Worm (Caenorhabditis elegans): ENCODE measurements around the gene nca-2.

Gene nca-2

ce11 chrIII:5004621-5005020, 39.2 kb downstream of the nca-2 start, which contains the start of gene R144.6:
TSS of gene R144.6 (minus strand) at chrIII:5004721.
- TF ChIP-seq K09A11.1 (tag; optimal IDR thresholded peaks at IDR 0.05; ENCODE audit: insufficient read depth) (no peak), eyg-1 (tag; optimal IDR thresholded peaks at IDR 0.05) (no peak), sdc-2 (tag; optimal IDR thresholded peaks at IDR 0.05) (no peak), nfya-1 (tag; optimal IDR thresholded peaks at IDR 0.05) (no peak), C38D4.7 (GFP tag; optimal IDR thresholded peaks at IDR 0.05) (no peak)

- no peak for TF ChIP-seq dmd-4 (tag; optimal IDR thresholded peaks at IDR 0.05; ENCODE audit: borderline replicate concordance)
- no peak for TF ChIP-seq pax-1 (tag; optimal IDR thresholded peaks at IDR 0.05)
- no peak for TF ChIP-seq ttx-3 (tag; optimal IDR thresholded peaks at IDR 0.05)
- no peak for TF ChIP-seq madf-2 (tag; optimal IDR thresholded peaks at IDR 0.05)
- TF ChIP-seq fax-1 (tag; optimal IDR thresholded peaks at IDR 0.05), result no peak
- TF ChIP-seq pha-4 (tag; optimal IDR thresholded peaks at IDR 0.05), result no peak
- no peak for TF ChIP-seq ceh-9 (tag; optimal IDR thresholded peaks at IDR 0.05)
- no peak for TF ChIP-seq unc-3 (GFP tag; conservative IDR thresholded peaks at IDR 0.05)
- no peak for TF ChIP-seq unc-3 (tag; optimal IDR thresholded peaks at IDR 0.05)
- no peak for TF ChIP-seq syd-9 (tag; optimal IDR thresholded peaks at IDR 0.05)
- TF ChIP-seq pat-9 (tag; optimal IDR thresholded peaks at IDR 0.05), result no peak
- no peak for TF ChIP-seq odd-2 (tag; optimal IDR thresholded peaks at IDR 0.05)
- no peak for TF ChIP-seq unc-42 (tag; optimal IDR thresholded peaks at IDR 0.05)
- TF ChIP-seq ceh-45 (GFP tag; IDR thresholded peaks at IDR 0.05), result no peak
- TF ChIP-seq sdc-2 (tag; optimal IDR thresholded peaks at IDR 0.05), result no peak
- TF ChIP-seq tbx-2 (tag; optimal IDR thresholded peaks at IDR 0.05), result no peak
- no peak for TF ChIP-seq nfya-1 (tag; optimal IDR thresholded peaks at IDR 0.05)
- no peak for TF ChIP-seq pros-1 (tag; optimal IDR thresholded peaks at IDR 0.05)
- TF ChIP-seq ahr-1 (tag; optimal IDR thresholded peaks at IDR 0.05), result no peak
These were observed 41.5 kb downstream of the nca-2 start, which contains the start of gene R144.12 for ce11 chrIII:5006881-5007280. TSS of gene R144.12 (minus strand) at chrIII:5006981.

- TF ChIP-seq npax-4 (tag; optimal IDR thresholded peaks at IDR 0.05) (no peak), pat-9 (tag; optimal IDR thresholded peaks at IDR 0.05) (no peak), ceh-48 (tag; optimal IDR thresholded peaks at IDR 0.05) (no peak), lin-11 (tag; optimal IDR thresholded peaks at IDR 0.05) (no peak), ceh-34 (tag; optimal IDR thresholded peaks at IDR 0.05) (no peak), unc-42 (tag; optimal IDR thresholded peaks at IDR 0.05) (no peak), ceh-31 (tag; optimal IDR thresholded peaks at IDR 0.05) (no peak), unc-3 (GFP tag; conservative IDR thresholded peaks at IDR 0.05) (no peak), unc-3 (tag; optimal IDR thresholded peaks at IDR 0.05) (no peak), fax-1 (tag; optimal IDR thresholded peaks at IDR 0.05) (no peak), K02D7.2 (tag; optimal IDR thresholded peaks at IDR 0.05) (no peak), C08G9.2 (tag; optimal IDR thresholded peaks at IDR 0.05) (no peak), odd-2 (tag; optimal IDR thresholded peaks at IDR 0.05) (no peak), nfya-1 (tag; optimal IDR thresholded peaks at IDR 0.05) (no peak), dmd-4 (tag; optimal IDR thresholded peaks at IDR 0.05; ENCODE audit: borderline replicate concordance) (no peak), fkh-6 (tag; optimal IDR thresholded peaks at IDR 0.05) (no peak), C38D4.7 (GFP tag; optimal IDR thresholded peaks at IDR 0.05) (no peak), pqm-1 (tag; optimal IDR thresholded peaks at IDR 0.05) (no peak)
These were observed 43.4 kb downstream of the nca-2 start, which contains the start of gene R144.11 for ce11 chrIII:5008730-5009129. TSS of gene R144.11 (minus strand) at chrIII:5008830.

ce11 chrIII:5010723-5011122, 45.4 kb downstream of the nca-2 start:
- no peak for TF ChIP-seq pag-3 (tag; optimal IDR thresholded peaks at IDR 0.05; ENCODE audit: borderline replicate concordance)
- no peak for TF ChIP-seq syd-9 (tag; optimal IDR thresholded peaks at IDR 0.05)
- TF ChIP-seq ama-1 (optimal IDR thresholded peaks at IDR 0.05), result no peak
- TF ChIP-seq elt-2 (tag; optimal IDR thresholded peaks at IDR 0.05), result no peak
- TF ChIP-seq sox-4 (tag; optimal IDR thresholded peaks at IDR 0.05), result no peak
- TF ChIP-seq hlh-13 (GFP tag; optimal IDR thresholded peaks at IDR 0.05), result no peak
- TF ChIP-seq K09A11.1 (tag; optimal IDR thresholded peaks at IDR 0.05; ENCODE audit: insufficient read depth), result no peak
- TF ChIP-seq dmd-4 (tag; optimal IDR thresholded peaks at IDR 0.05; ENCODE audit: borderline replicate concordance), result no peak
- TF ChIP-seq ceh-48 (tag; optimal IDR thresholded peaks at IDR 0.05), result no peak
- TF ChIP-seq Y22D7AL.16 (tag; optimal IDR thresholded peaks at IDR 0.05), result no peak
- no peak for TF ChIP-seq dve-1 (tag; optimal IDR thresholded peaks at IDR 0.05)
- TF ChIP-seq K02D7.2 (tag; optimal IDR thresholded peaks at IDR 0.05), result no peak
- TF ChIP-seq F13H6.1 (tag; optimal IDR thresholded peaks at IDR 0.05), result no peak
- TF ChIP-seq pqm-1 (tag; optimal IDR thresholded peaks at IDR 0.05), result no peak
- TF ChIP-seq gmeb-2 (tag; optimal IDR thresholded peaks at IDR 0.05), result no peak
- TF ChIP-seq npax-4 (tag; optimal IDR thresholded peaks at IDR 0.05), result no peak
- no peak for TF ChIP-seq rnt-1 (tag; optimal IDR thresholded peaks at IDR 0.05)

Data from whole organism, late embryonic.